Worm (Caenorhabditis elegans): Measurements from ENCODE around the gene mrpl-16.

- TF ChIP-seq unc-3 (GFP tag; conservative IDR thresholded peaks at IDR 0.05) (no peak), unc-3 (tag; optimal IDR thresholded peaks at IDR 0.05) (no peak), elt-2 (tag; optimal IDR thresholded peaks at IDR 0.05) (no peak), tbx-2 (tag; optimal IDR thresholded peaks at IDR 0.05) (no peak)
Observed at ce11 chrIII:4687134-4687533, 17.1 kb upstream of the mrpl-16 start.
